Worm (Caenorhabditis elegans): ENCODE measurements around the gene T23B12.6.

Gene T23B12.6

ce11 chrV:8499407-8499806, 39.2 kb upstream of the T23B12.6 start (continued):
- TF ChIP-seq ztf-7 (tag; optimal IDR thresholded peaks at IDR 0.05), result no peak
- no peak for TF ChIP-seq zfp-3 (GFP tag; conservative IDR thresholded peaks at IDR 0.05)
- no peak for TF ChIP-seq lin-39 (tag; optimal IDR thresholded peaks at IDR 0.05)
- TF ChIP-seq R02D3.7 (tag; optimal IDR thresholded peaks at IDR 0.05), result no peak
- peak; percentile 60; the same call in 1 of the 2 replicates for TF ChIP-seq F26F4.8 (GFP tag; conservative IDR thresholded peaks at IDR 0.05)
- peak; percentile 45; the same call in 1 of the 2 replicates for TF ChIP-seq ceh-20 (GFP tag; IDR thresholded peaks at IDR 0.05)
- TF ChIP-seq dpl-1 (GFP tag; optimal IDR thresholded peaks at IDR 0.05), result no peak
- TF ChIP-seq snpc-1.2 (GFP tag; IDR thresholded peaks at IDR 0.05), result peak; percentile 52; the same call in 1 of the 2 replicates
- peak; percentile 92 for TF ChIP-seq dmd-8 (GFP tag; IDR thresholded peaks at IDR 0.05)
- TF ChIP-seq daf-19 (GFP tag; conservative IDR thresholded peaks at IDR 0.05), result peak; percentile 66; the same call in 1 of the 2 replicates
- TF ChIP-seq ceh-28 (tag; optimal IDR thresholded peaks at IDR 0.05), result no peak

ce11 chrV:8495965-8496364, 35.7 kb upstream of the T23B12.6 start:
- TF ChIP-seq duxl-1 (tag; optimal IDR thresholded peaks at IDR 0.05; ENCODE audit: poor library complexity) (no peak), zfp-2 (tag; optimal IDR thresholded peaks at IDR 0.05) (no peak), D1046.2 (GFP tag; IDR thresholded peaks at IDR 0.05) (no peak), nhr-28 (tag; optimal IDR thresholded peaks at IDR 0.05) (no peak), mes-2 (tag; optimal IDR thresholded peaks at IDR 0.05; ENCODE audit: poor library complexity, severe bottlenecking) (peak; percentile 58), unc-39 (tag; optimal IDR thresholded peaks at IDR 0.05) (no peak), zip-2 (tag; optimal IDR thresholded peaks at IDR 0.05) (no peak), aha-1 (tag) (no peak), ama-1 (optimal IDR thresholded peaks at IDR 0.05) (no peak), hlh-11 (tag; optimal IDR thresholded peaks at IDR 0.05) (peak; percentile 11), snpc-1.2 (GFP tag; IDR thresholded peaks at IDR 0.05) (peak; percentile 69), dmd-8 (GFP tag; IDR thresholded peaks at IDR 0.05) (0 out of 2 replicates have a peak, but pooled peaks have one; percentile 62), nhr-6 (tag; optimal IDR thresholded peaks at IDR 0.05) (no peak), zip-11 (GFP tag; IDR thresholded peaks at IDR 0.05) (no peak), nhr-11 (tag; optimal IDR thresholded peaks at IDR 0.05) (no peak), nhr-102 (tag; optimal IDR thresholded peaks at IDR 0.05) (no peak), lin-1 (GFP tag; IDR thresholded peaks at IDR 0.05) (0 out of 2 replicates have a peak, but pooled peaks have one; percentile 11), sdz-12 (GFP tag; optimal IDR thresholded peaks at IDR 0.05) (no peak), aly-2 (tag; optimal IDR thresholded peaks at IDR 0.05) (no peak), lin-15B (tag; optimal IDR thresholded peaks at IDR 0.05) (no peak), fos-1 (tag; optimal IDR thresholded peaks at IDR 0.05) (no peak), nhr-77 (tag; optimal IDR thresholded peaks at IDR 0.05) (no peak), hlh-30 (tag; optimal IDR thresholded peaks at IDR 0.05; ENCODE audit: insufficient read depth) (no peak), egl-27 (tag; optimal IDR thresholded peaks at IDR 0.05) (no peak), lir-3 (tag; optimal IDR thresholded peaks at IDR 0.05) (peak; percentile 31), zfp-3 (GFP tag; conservative IDR thresholded peaks at IDR 0.05) (no peak), fkh-10 (GFP tag; optimal IDR thresholded peaks at IDR 0.05) (no peak), pqm-1 (tag; optimal IDR thresholded peaks at IDR 0.05) (no peak), nhr-10 (tag; optimal IDR thresholded peaks at IDR 0.05) (no peak), snpc-4 (tag; optimal IDR thresholded peaks at IDR 0.05) (peak; percentile 9), ceh-28 (tag; optimal IDR thresholded peaks at IDR 0.05) (no peak), ceh-44 (GFP tag; IDR thresholded peaks at IDR 0.05) (no peak; the same call in 1 of the 2 replicates), lin-38 (GFP tag; IDR thresholded peaks at IDR 0.05) (peak; percentile 71), lim-7 (GFP tag; IDR thresholded peaks at IDR 0.05) (peak; percentile 69), ces-1 (GFP tag; optimal IDR thresholded peaks at IDR 0.05) (no peak), zag-1 (tag; optimal IDR thresholded peaks at IDR 0.05) (no peak), ceh-20 (GFP tag; IDR thresholded peaks at IDR 0.05) (no peak), nhr-76 (tag; optimal IDR thresholded peaks at IDR 0.05) (no peak), ztf-7 (tag; optimal IDR thresholded peaks at IDR 0.05) (no peak), Y48G9A.11 (GFP tag; IDR thresholded peaks at IDR 0.05) (peak; percentile 27; the same call in 1 of the 2 replicates), Y105C5A.15 (GFP tag; IDR thresholded peaks at IDR 0.05) (0 out of 2 replicates have a peak, but pooled peaks have one; percentile 10), vab-7 (GFP tag; IDR thresholded peaks at IDR 0.05) (peak; percentile 78), mdl-1 (tag; optimal IDR thresholded peaks at IDR 0.05) (no peak), lin-29 (GFP tag; IDR thresholded peaks at IDR 0.05) (no peak), T20F7.1 (GFP tag; optimal IDR thresholded peaks at IDR 0.05) (no peak), dpl-1 (GFP tag; optimal IDR thresholded peaks at IDR 0.05) (no peak)
